Fruit fly (Drosophila melanogaster) whole organism, embryonic: ENCODE data around the gene Rassf.

Experiments
- B-H2 ChIP-seq: fragments of 200-800 bp; sonication (Bioruptor generic); optimal IDR thresholded peaks from 2 replicates; lab custom pipeline; 2018; ENCODE audit warnings: missing biosample characterization, mild to moderate bottlenecking, missing genetic modification characterization
- CG10274 ChIP-seq: fragments of 200-800 bp; sonication (Bioruptor generic); optimal IDR thresholded peaks from 3 replicates; lab custom pipeline; 2017; ENCODE audit warnings: missing biosample characterization, mild to moderate bottlenecking, missing genetic modification characterization
- CG10565 ChIP-seq: fragments of 200-800 bp; sonication (Bioruptor generic); optimal IDR thresholded peaks from 3 replicates; lab custom pipeline; 2016; ENCODE audit warnings: missing biosample characterization, mild to moderate bottlenecking, missing genetic modification characterization
- CG10979 ChIP-seq: fragments of 200-800 bp; sonication (Bioruptor generic); optimal IDR thresholded peaks from 2 replicates; lab custom pipeline; 2018; ENCODE audit warnings: missing biosample characterization, mild to moderate bottlenecking, missing genetic modification characterization, moderate library complexity
- CG11504 ChIP-seq: fragments of 200-800 bp; sonication (Bioruptor generic); optimal IDR thresholded peaks from 3 replicates; lab custom pipeline; 2019; ENCODE audit warnings: missing biosample characterization, mild to moderate bottlenecking, missing genetic modification characterization, moderate library complexity
- CG12071 ChIP-seq: fragments of 200-800 bp; sonication (Bioruptor generic); optimal IDR thresholded peaks from 3 replicates; lab custom pipeline; 2018; ENCODE audit warnings: missing biosample characterization, mild to moderate bottlenecking, missing genetic modification characterization
- CG12236 ChIP-seq: fragments of 200-800 bp; sonication (Bioruptor generic); optimal IDR thresholded peaks from 2 replicates; lab custom pipeline; 2016; ENCODE audit warnings: missing biosample characterization, missing genetic modification characterization
- CG15479 ChIP-seq: fragments of 200-800 bp; sonication (Bioruptor generic); optimal IDR thresholded peaks from 3 replicates; lab custom pipeline; 2019; ENCODE audit warnings: missing biosample characterization, mild to moderate bottlenecking, missing genetic modification characterization, moderate library complexity
- CG15514 ChIP-seq: fragments of 200-800 bp; sonication (Bioruptor generic); optimal IDR thresholded peaks from 3 replicates; lab custom pipeline; 2017; ENCODE audit warnings: missing biosample characterization, missing genetic modification characterization, mild to moderate bottlenecking, moderate library complexity, missing genetic modification reagents
- CG17385 ChIP-seq: fragments of 200-800 bp; sonication (Bioruptor generic); optimal IDR thresholded peaks from 3 replicates; lab custom pipeline; 2018; ENCODE audit warnings: missing biosample characterization, mild to moderate bottlenecking, missing genetic modification characterization
- CG2712 ChIP-seq: fragments of 200-800 bp; optimal IDR thresholded peaks from 3 replicates; lab custom pipeline; 2019; ENCODE audit warnings: missing biosample characterization, mild to moderate bottlenecking, missing genetic modification characterization, moderate library complexity
- CG31388 ChIP-seq: fragments of 200-800 bp; sonication (Bioruptor generic); optimal IDR thresholded peaks from 2 replicates; lab custom pipeline; 2016; ENCODE audit warnings: missing biosample characterization, missing genetic modification characterization
- CG6765 ChIP-seq: fragments of 200-800 bp; sonication (Bioruptor generic); optimal IDR thresholded peaks from 3 replicates; lab custom pipeline; 2017; ENCODE audit warnings: missing biosample characterization, mild to moderate bottlenecking, missing genetic modification characterization
- CG6854 ChIP-seq: fragments of 200-800 bp; sonication (Bioruptor generic); optimal IDR thresholded peaks from 3 replicates; lab custom pipeline; 2017; ENCODE audit warnings: missing biosample characterization, mild to moderate bottlenecking, missing genetic modification characterization
- CG7271 ChIP-seq: fragments of 200-800 bp; sonication (Bioruptor generic); optimal IDR thresholded peaks from 2 replicates; lab custom pipeline; 2018; ENCODE audit warnings: missing biosample characterization, mild to moderate bottlenecking, missing genetic modification characterization, moderate library complexity
- CG8388 ChIP-seq: fragments of 200-800 bp; sonication (Bioruptor generic); optimal IDR thresholded peaks from 2 replicates; lab custom pipeline; 2019; ENCODE audit warnings: missing biosample characterization, mild to moderate bottlenecking, missing genetic modification characterization, moderate library complexity
- CG9727 ChIP-seq: fragments of 200-800 bp; sonication (Bioruptor generic); optimal IDR thresholded peaks from 3 replicates; lab custom pipeline; 2017; ENCODE audit warnings: missing biosample characterization, mild to moderate bottlenecking, missing genetic modification characterization
- D19A ChIP-seq: fragments of 200-800 bp; optimal IDR thresholded peaks from 3 replicates; lab custom pipeline; 2019; ENCODE audit warnings: missing biosample characterization, mild to moderate bottlenecking, missing genetic modification characterization, moderate library complexity
- Dbx ChIP-seq: fragments of 200-800 bp; sonication (Bioruptor generic); IDR thresholded peaks from 3 replicates; pipeline ENCODE4 v1.3.6; 2022; ENCODE audit warnings: missing biosample characterization, missing genetic modification characterization
- Drgx ChIP-seq: fragments of 200-800 bp; sonication (Bioruptor generic); IDR thresholded peaks from 2 replicates; pipeline ENCODE4 v1.3.6; 2022; ENCODE audit warnings: missing biosample characterization, missing genetic modification characterization
- Gsc ChIP-seq: fragments of 200-800 bp; sonication (Bioruptor generic); IDR thresholded peaks from 2 replicates; pipeline ENCODE4 v1.3.6; 2022; ENCODE audit warnings: missing biosample characterization, missing genetic modification characterization
- HLHmδ ChIP-seq: fragments of 200-800 bp; sonication (Bioruptor generic); optimal IDR thresholded peaks from 2 replicates; lab custom pipeline; 2018; ENCODE audit warnings: missing biosample characterization, mild to moderate bottlenecking, missing genetic modification characterization, moderate library complexity
- Hsf ChIP-seq: fragments of 200-800 bp; sonication (Bioruptor generic); optimal IDR thresholded peaks from 3 replicates; lab custom pipeline; 2016; ENCODE audit warnings: missing biosample characterization, missing genetic modification characterization
- Lpt ChIP-seq: fragments of >200 bp; optimal IDR thresholded peaks from 2 replicates; lab custom pipeline; 2018; ENCODE audit warnings: missing biosample characterization, missing genetic modification characterization
- MBD-R2 ChIP-seq: fragments of 200-800 bp; sonication (Bioruptor generic); IDR thresholded peaks from 2 replicates; pipeline ENCODE4 v1.3.6; 2022; ENCODE audit warnings: missing biosample characterization, missing genetic modification characterization
- MTF-1 ChIP-seq: fragments of 200-800 bp; sonication (Bioruptor generic); optimal IDR thresholded peaks from 2 replicates; lab custom pipeline; 2018; ENCODE audit warnings: missing biosample characterization, mild to moderate bottlenecking, missing genetic modification characterization, borderline replicate concordance
- Med ChIP-seq: fragments of 200-800 bp; sonication (Bioruptor generic); peaks from one replicate; lab custom pipeline; 2016; ENCODE audit warnings: missing biosample characterization, missing genetic modification characterization, mild to moderate bottlenecking, inconsistent platforms, moderate library complexity
- NC2α ChIP-seq: fragments of 200-800 bp; sonication (Bioruptor generic); optimal IDR thresholded peaks from 2 replicates; lab custom pipeline; 2016; ENCODE audit warnings: missing biosample characterization, missing genetic modification characterization
- Nf-YA ChIP-seq: fragments of 200-800 bp; sonication (Bioruptor generic); IDR thresholded peaks from 2 replicates; pipeline ENCODE4 v1.3.6; 2022; ENCODE audit warnings: missing biosample characterization, missing genetic modification characterization
- Nf-YC ChIP-seq: fragments of 200-800 bp; optimal IDR thresholded peaks from 3 replicates; lab custom pipeline; 2019; ENCODE audit warnings: missing biosample characterization, mild to moderate bottlenecking, missing genetic modification characterization, moderate library complexity
- Ssrp ChIP-seq: fragments of 200-800 bp; sonication (Bioruptor generic); optimal IDR thresholded peaks from 2 replicates; lab custom pipeline; 2018; ENCODE audit warnings: missing biosample characterization, mild to moderate bottlenecking, missing genetic modification characterization, moderate library complexity
- ara ChIP-seq: fragments of 200-800 bp; sonication (Bioruptor generic); IDR thresholded peaks from 2 replicates; pipeline ENCODE4 v1.3.6; 2022; ENCODE audit warnings: missing biosample characterization, missing genetic modification characterization
- bsh ChIP-seq, 2 experiments: fragments of 200-800 bp; sonication (Bioruptor generic); optimal IDR thresholded peaks; 2 replicates each; lab custom pipeline; 2017 to 2018; ENCODE audit warnings: mild to moderate bottlenecking in 2 of 2, missing biosample characterization in 2 of 2, missing genetic modification characterization in 2 of 2, moderate library complexity in 1 of 2
- croc ChIP-seq: fragments of 200-800 bp; sonication (Bioruptor generic); conservative IDR thresholded peaks from 3 replicates; pipeline ENCODE4 v1.3.6; 2022; ENCODE audit warnings: missing biosample characterization, missing genetic modification characterization
- crol ChIP-seq: fragments of 200-800 bp; sonication (Bioruptor generic); IDR thresholded peaks from 2 replicates; pipeline ENCODE4 v1.3.6; 2022; ENCODE audit warnings: missing biosample characterization, missing genetic modification characterization
- gt ChIP-seq: fragments of 200-800 bp; sonication (Bioruptor generic); IDR thresholded peaks from 2 replicates; pipeline ENCODE4 v1.3.6; 2022; ENCODE audit warnings: missing biosample characterization, missing genetic modification characterization
- kay ChIP-seq: fragments of 200-800 bp; sonication (Bioruptor generic); optimal IDR thresholded peaks from 2 replicates; lab custom pipeline; 2016; ENCODE audit warnings: missing biosample characterization, missing genetic modification characterization
- ken ChIP-seq: fragments of 200-800 bp; sonication (Bioruptor generic); IDR thresholded peaks from 3 replicates; pipeline ENCODE4 v1.3.6; 2022; ENCODE audit warnings: missing biosample characterization, missing genetic modification characterization
- lola ChIP-seq, 3 experiments: fragments of >200 bp in 2 of 3; fragments of 200-800 bp in 1 of 3; sonication (Bioruptor generic) in 1 of 3; optimal IDR thresholded peaks; 2 replicates each; lab custom pipeline; 2017 to 2019; ENCODE audit warnings: missing biosample characterization in 3 of 3, missing genetic modification characterization in 3 of 3, mild to moderate bottlenecking in 1 of 3, moderate library complexity in 1 of 3
- nom ChIP-seq: fragments of 200-800 bp; sonication (Bioruptor generic); optimal IDR thresholded peaks from 2 replicates; lab custom pipeline; 2017; ENCODE audit warnings: missing biosample characterization, missing genetic modification characterization, mild to moderate bottlenecking, moderate library complexity, missing genetic modification reagents
- otp ChIP-seq: fragments of 200-800 bp; sonication (Bioruptor generic); IDR thresholded peaks from 3 replicates; pipeline ENCODE4, ENCODE4 v1.3.6; 2022; ENCODE audit warnings: missing biosample characterization, missing genetic modification characterization
- pan ChIP-seq, 4 experiments: fragments of >200 bp in 3 of 4; fragments of 200-800 bp in 1 of 4; sonication (Bioruptor generic) in 1 of 4; optimal IDR thresholded peaks in 3 of 4; IDR thresholded peaks in 1 of 4; 2 replicates each; pipeline versions ENCODE4 v1.3.6 to Lab custom; 2017 to 2022; ENCODE audit warnings: missing biosample characterization in 2 of 4, missing genetic modification characterization in 2 of 4, mixed read lengths in 1 of 4
- ro ChIP-seq: fragments of 200-800 bp; sonication (Bioruptor generic); IDR thresholded peaks from 2 replicates; pipeline ENCODE4 v1.3.6; 2022; ENCODE audit warnings: missing biosample characterization, missing genetic modification characterization
- sisA ChIP-seq: fragments of 200-800 bp; sonication (Bioruptor generic); IDR thresholded peaks from 2 replicates; pipeline ENCODE4 v1.3.6; 2022; ENCODE audit warnings: missing biosample characterization, missing genetic modification characterization
- twi ChIP-seq: fragments of 200-800 bp; optimal IDR thresholded peaks from 2 replicates; lab custom pipeline; 2019; ENCODE audit warnings: missing biosample characterization, mild to moderate bottlenecking, missing genetic modification characterization, moderate library complexity
- wor ChIP-seq: fragments of 200-800 bp; sonication (Bioruptor generic); IDR thresholded peaks from 2 replicates; pipeline ENCODE4 v1.3.6; 2022; ENCODE audit warnings: missing biosample characterization, missing genetic modification characterization
- zen ChIP-seq: fragments of 200-800 bp; sonication (Bioruptor generic); optimal IDR thresholded peaks from 3 replicates; lab custom pipeline; 2018; ENCODE audit warnings: missing biosample characterization, mild to moderate bottlenecking, missing genetic modification characterization, moderate library complexity

Gene Rassf

dm6 chr3R:23149021-23149571 lies 31.4 kb upstream of the Rassf start (continued):
- TF ChIP-seq croc (GFP tag; lab: Robert Waterston, UW) (peak; percentile 34; the same call in 1 of the 3 replicates), Ssrp (tag; lab: Kevin White, UChicago) (peak; percentile 17), zen (tag; lab: Kevin White, UChicago) (peak; percentile 53)

dm6 chr3R:23148433-23148832 lies 30.7 kb upstream of the Rassf start:
- TF ChIP-seq ro (GFP tag; lab: Robert Waterston, UW) (no peak), CG10274 (GFP tag; lab: Kevin White, UChicago) (peak; percentile 94), nom (GFP tag; lab: Kevin White, UChicago) (peak; percentile 39), Drgx (GFP tag; lab: Robert Waterston, UW) (peak; percentile 34; the same call in 1 of the 2 replicates), ara (GFP tag; lab: Robert Waterston, UW) (0 out of 2 replicates have a peak, but pooled peaks have one; percentile 11), CG6765 (GFP tag; lab: Kevin White, UChicago) (no peak), CG8388 (no peak), Nf-YA (GFP tag; lab: Robert Waterston, UW) (no peak), CG9727 (GFP tag; lab: Kevin White, UChicago) (no peak), Lpt (no peak), CG6854 (GFP tag; lab: Kevin White, UChicago) (no peak), Gsc (GFP tag; lab: Robert Waterston, UW) (no peak), D19A (no peak), ken (no peak), CG11504 (tag; lab: Kevin White, UChicago) (no peak), wor (GFP tag; lab: Robert Waterston, UW) (no peak), CG15479 (no peak), CG10565 (GFP tag; lab: Kevin White, UChicago) (no peak), twi (tag; lab: Kevin White, UChicago) (no peak)

DNA sequence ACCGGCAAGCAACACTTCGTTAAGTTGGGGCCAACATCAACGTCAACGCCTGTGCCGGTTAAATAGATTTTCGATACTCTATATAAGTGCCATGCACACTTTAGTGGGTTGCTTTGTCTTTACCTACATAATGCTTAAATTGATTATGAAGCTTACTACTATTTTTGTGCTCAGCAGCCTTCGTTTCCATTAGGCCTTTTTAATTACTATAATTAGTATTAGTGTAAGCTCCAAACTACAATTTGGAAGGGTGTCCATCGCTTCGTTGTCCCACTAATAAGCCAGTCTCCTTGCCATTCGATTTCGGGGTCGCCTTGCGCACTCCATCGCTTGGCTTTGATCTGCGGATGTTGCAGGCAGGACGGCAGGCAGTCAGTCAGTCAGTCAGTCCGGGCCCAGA lies 29.9 kb upstream of the Rassf start:
- no peak for TF ChIP-seq Nf-YC
- TF ChIP-seq HLHmδ (GFP tag; lab: Kevin White, UChicago): no peak
- TF ChIP-seq MBD-R2 (GFP tag; lab: Robert Waterston, UW): no peak
- TF ChIP-seq CG12236: no peak
- TF ChIP-seq CG7271 (tag; lab: Kevin White, UChicago): no peak
- TF ChIP-seq kay: no peak
- no peak for TF ChIP-seq CG17385
- TF ChIP-seq CG15514 (GFP tag; lab: Kevin White, UChicago): no peak
- TF ChIP-seq Hsf (GFP tag; lab: Kevin White, UChicago): no peak
- no peak for TF ChIP-seq MTF-1 (GFP tag; lab: Kevin White, UChicago)
- TF ChIP-seq B-H2 (GFP tag; lab: Kevin White, UChicago): no peak
- TF ChIP-seq sisA (GFP tag; lab: Robert Waterston, UW): no peak
- peak; percentile 0 for TF ChIP-seq CG10979 (tag; lab: Kevin White, UChicago)
- TF ChIP-seq NC2α (GFP tag; lab: Kevin White, UChicago): no peak
- peak; percentile 1; the same call in 1 of the 2 replicates for TF ChIP-seq crol
- TF ChIP-seq Dbx (GFP tag; lab: Robert Waterston, UW): no peak
- TF ChIP-seq croc (GFP tag; lab: Robert Waterston, UW): no peak
- no peak for TF ChIP-seq otp (GFP tag; lab: Robert Waterston, UW)
- TF ChIP-seq gt (GFP tag; lab: Robert Waterston, UW): no peak
- peak; percentile 16 for TF ChIP-seq CG2712 (tag; lab: Kevin White, UChicago)
- TF ChIP-seq Drgx (GFP tag; lab: Robert Waterston, UW): peak; percentile 64
- TF ChIP-seq Med: peak; percentile 47
- TF ChIP-seq lola (GFP tag; optimal IDR thresholded peaks at IDR 0.05; lab: Kevin White, UChicago): peak in 1 of 3 experiments; percentile 2
- peak in 1 of 2 experiments; percentile 6 for TF ChIP-seq bsh (GFP tag; optimal IDR thresholded peaks at IDR 0.05; lab: Kevin White, UChicago)
- TF ChIP-seq CG31388 (GFP tag; lab: Kevin White, UChicago): no peak
- no peak for TF ChIP-seq CG12071 (GFP tag; lab: Kevin White, UChicago)
- no peak for TF ChIP-seq pan (optimal IDR thresholded peaks at IDR 0.05; lab: Kevin White, UChicago)
- no peak for TF ChIP-seq pan (GFP tag; optimal IDR thresholded peaks at IDR 0.05 in 1 of 2, IDR thresholded peaks at IDR 0.05 in 1 of 2)
